Worm (Caenorhabditis elegans) whole organism, L4/young adult: ENCODE results near the gene F26G1.1.

Experiments
- dao-5 ChIP-seq: sonication (generic microtip); optimal IDR thresholded peaks from 2 replicates; lab custom pipeline; 2016; ENCODE audit warnings: missing genotype, missing genetic modification characterization, moderate library complexity, missing compliant biosample characterization
- him-1 ChIP-seq: sonication (generic microtip); optimal IDR thresholded peaks from 2 replicates; lab custom pipeline; 2016; ENCODE audit warnings: missing genotype, missing genetic modification reagents, missing genetic modification characterization, missing compliant biosample characterization

ce11 chrII:4759835-4760234 lies 31.6 kb upstream of the F26G1.1 start:
- TF ChIP-seq him-1 (no peak), dao-5 (tag; lab: Kevin White, UChicago) (no peak)
